Worm (Caenorhabditis elegans) whole organism, L3 larva: ENCODE data around the gene ccdc-149.

Experiments
- ama-1 ChIP-seq: fragments of 150-350 bp; optimal IDR thresholded peaks from 2 replicates; lab custom pipeline; 2018
- nfya-1 ChIP-seq: sonication (generic microtip); optimal IDR thresholded peaks from 2 replicates; lab custom pipeline; 2017; ENCODE audit warnings: missing genetic modification characterization, mild to moderate bottlenecking, missing compliant biosample characterization, antibody characterized with exemption, moderate library complexity; ENCODE audit not compliant: insufficient read depth
- nhr-237 ChIP-seq: fragments of 150-350 bp; optimal IDR thresholded peaks from 2 replicates; lab custom pipeline; 2014; ENCODE audit warnings: missing biosample characterization, missing genetic modification characterization
- nhr-25 ChIP-seq: sonication (generic microtip); optimal IDR thresholded peaks from 2 replicates; lab custom pipeline; 2017; ENCODE audit warnings: missing biosample characterization, missing genetic modification characterization

DNA sequence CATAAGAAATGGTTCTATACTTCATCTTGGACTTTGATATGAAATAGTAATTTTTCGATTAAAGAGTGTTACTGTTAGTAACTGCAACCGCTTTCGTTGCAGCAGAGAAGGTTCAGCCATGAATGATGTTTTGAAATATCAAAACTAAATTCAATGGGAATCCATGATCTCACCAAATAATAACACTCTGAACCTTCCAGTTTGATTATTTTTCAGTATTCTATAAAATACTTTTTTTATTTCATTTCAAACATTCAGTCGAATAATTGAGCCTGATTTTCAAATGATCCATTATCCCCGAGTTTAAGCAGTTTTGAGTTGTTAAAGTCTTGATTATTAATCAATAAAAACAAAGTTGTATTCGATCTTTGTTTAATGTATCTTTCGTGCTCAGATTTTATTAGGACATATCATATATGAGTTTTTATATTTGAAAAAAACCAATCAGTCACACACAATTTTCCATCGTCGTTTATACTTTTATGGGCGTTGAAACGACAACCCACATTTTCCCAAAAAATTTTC lies 26.1 kb upstream of the ccdc-149 start, which contains the start of gene gcp-2.2:
- TF ChIP-seq nhr-237 = no peak
- no peak for TF ChIP-seq nhr-25
- no peak for TF ChIP-seq nfya-1 (tag; lab: Kevin White, UChicago)
- TF ChIP-seq ama-1 = no peak
